Worm (Caenorhabditis elegans) whole organism, L4 larva: Measurements from ENCODE around the gene Y17D7B.3.
"Not testable (repeated sequence)": the region's sequence is repeated elsewhere in the genome, so short reads cannot be mapped to it uniquely, and the experiment has no call there.

Source experiments
- Y105C5A.15 ChIP-seq: fragments of 200-800 bp; sonication (Bioruptor generic); IDR thresholded peaks from 2 replicates; pipeline ENCODE4 v1.3.6; 2022; ENCODE audit warnings: missing genetic modification characterization, missing compliant biosample characterization
- attf-4 ChIP-seq: sonication (generic microtip); optimal IDR thresholded peaks from 3 replicates; lab custom pipeline; 2017; ENCODE audit warnings: missing biosample characterization, missing genetic modification characterization
- ceh-28 ChIP-seq: fragments of 150-350 bp; optimal IDR thresholded peaks from 2 replicates; lab custom pipeline; 2014; ENCODE audit warnings: missing biosample characterization, missing genetic modification reagents, missing genetic modification characterization
- dve-1 ChIP-seq: sonication (generic microtip); optimal IDR thresholded peaks from 2 replicates; lab custom pipeline; 2017; ENCODE audit warnings: antibody characterized with exemption, mild to moderate bottlenecking, missing genetic modification characterization, missing compliant biosample characterization; ENCODE audit not compliant: insufficient read depth
- egl-27 ChIP-seq: sonication (generic microtip); optimal IDR thresholded peaks from 3 replicates; lab custom pipeline; 2017; ENCODE audit warnings: missing biosample characterization, missing genetic modification reagents, missing genetic modification characterization
- nhr-10 ChIP-seq: fragments of 150-350 bp; optimal IDR thresholded peaks from 2 replicates; lab custom pipeline; 2014; ENCODE audit warnings: missing biosample characterization, missing genetic modification characterization
- nhr-25 ChIP-seq: sonication (generic microtip); optimal IDR thresholded peaks from 2 replicates; lab custom pipeline; 2017; ENCODE audit warnings: missing genetic modification characterization, mild to moderate bottlenecking, missing compliant biosample characterization, antibody characterized with exemption, moderate library complexity, borderline replicate concordance; ENCODE audit not compliant: insufficient read depth
- skn-1 ChIP-seq: fragments of 150-350 bp; optimal IDR thresholded peaks from 2 replicates; lab custom pipeline; 2014; ENCODE audit warnings: missing biosample characterization, missing genetic modification characterization
- snpc-4 ChIP-seq: fragments of 150-350 bp; optimal IDR thresholded peaks from 2 replicates; lab custom pipeline; 2014; ENCODE audit warnings: missing biosample characterization, missing genetic modification characterization
- ztf-11 ChIP-seq: fragments of 150-350 bp; optimal IDR thresholded peaks from 2 replicates; lab custom pipeline; 2014; ENCODE audit warnings: missing biosample characterization, missing genetic modification characterization

DNA sequence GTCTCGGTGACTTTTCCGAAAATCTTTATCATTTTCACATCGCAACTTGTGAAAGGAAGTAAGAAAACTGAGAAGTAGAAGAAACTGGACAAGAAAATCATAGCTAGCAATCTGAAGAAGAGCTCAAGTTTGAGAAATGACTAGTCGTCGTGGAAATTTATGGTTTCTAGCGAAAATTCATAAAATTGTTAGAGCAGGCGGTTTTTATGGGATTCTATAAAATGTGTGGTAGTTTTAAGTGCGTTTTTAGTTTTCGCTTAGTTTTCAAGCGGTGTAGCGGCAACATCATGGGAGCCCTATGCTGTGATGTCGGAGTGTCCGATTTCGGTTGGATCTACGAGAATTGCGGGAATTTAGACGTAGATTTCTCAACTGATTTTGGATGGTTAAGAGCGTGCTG is 32.3 kb downstream of the Y17D7B.3 start, which contains the start of gene clec-254:
- not testable (repeated sequence) for TF ChIP-seq ceh-28 (tag; lab: Kevin White, UChicago); snpc-4 (tag; lab: Kevin White, UChicago); Y105C5A.15; ztf-11 (tag; lab: Kevin White, UChicago); nhr-25; egl-27 (tag; lab: Kevin White, UChicago); dve-1; nhr-10 (tag; lab: Kevin White, UChicago); skn-1 (tag; lab: Kevin White, UChicago); attf-4 (tag; lab: Kevin White, UChicago)
